Worm (Caenorhabditis elegans) whole organism, mixed stage, embryonic: ENCODE measurements around the gene ccch-1.

Experiments
- bed-3 ChIP-seq: fragments of 200-800 bp; sonication (Bioruptor generic); optimal IDR thresholded peaks from 3 replicates; lab custom pipeline; 2018; ENCODE audit warnings: mild to moderate bottlenecking, missing genetic modification characterization, moderate library complexity, missing compliant biosample characterization
- drap-1 ChIP-seq: fragments of 200-800 bp; sonication (Bioruptor generic); optimal IDR thresholded peaks from 3 replicates; lab custom pipeline; 2018; ENCODE audit warnings: mild to moderate bottlenecking, missing genetic modification characterization, missing compliant biosample characterization
- elt-3 ChIP-seq: fragments of 150-350 bp; optimal IDR thresholded peaks from 2 replicates; lab custom pipeline; 2014; ENCODE audit warnings: missing biosample characterization, missing genetic modification characterization
- lsy-2 ChIP-seq: fragments of 150-350 bp; optimal IDR thresholded peaks from 2 replicates; lab custom pipeline; 2014; ENCODE audit warnings: missing biosample characterization, missing genetic modification characterization
- mls-2 ChIP-seq: sonication (generic microtip); optimal IDR thresholded peaks from 2 replicates; lab custom pipeline; 2016; ENCODE audit warnings: mild to moderate bottlenecking, missing genetic modification characterization, moderate library complexity, missing compliant biosample characterization
- nhr-76 ChIP-seq: sonication (generic microtip); optimal IDR thresholded peaks from 2 replicates; lab custom pipeline; 2017; ENCODE audit warnings: missing biosample characterization, missing genetic modification characterization
- pha-4 ChIP-seq: fragments of 150-350 bp; optimal IDR thresholded peaks from 2 replicates; lab custom pipeline; 2018; ENCODE audit warnings: missing biosample characterization, missing genetic modification reagents, missing genetic modification characterization
- sem-2 ChIP-seq: fragments of 200-800 bp; sonication (Bioruptor generic); optimal IDR thresholded peaks from 2 replicates; lab custom pipeline; 2018; ENCODE audit warnings: mild to moderate bottlenecking, missing genetic modification characterization, missing compliant biosample characterization
- unc-62 ChIP-seq: fragments of 150-350 bp; optimal IDR thresholded peaks from 2 replicates; lab custom pipeline; 2014; ENCODE audit warnings: missing biosample characterization, missing genetic modification reagents, missing genetic modification characterization

ce11 chrV:11521448-11521847, 6.2 kb upstream of the ccch-1 start, which contains the start of gene pafo-1:
- TF ChIP-seq nhr-76 (tag; lab: Kevin White, UChicago) (no peak), pha-4 (tag; lab: Kevin White, UChicago) (peak; percentile 70), unc-62 (no peak), elt-3 (no peak), sem-2 (GFP tag; lab: Kevin White, UChicago) (peak; percentile 32), bed-3 (GFP tag; lab: Kevin White, UChicago) (no peak), mls-2 (tag; lab: Kevin White, UChicago) (no peak), drap-1 (GFP tag; lab: Kevin White, UChicago) (peak; percentile 49), lsy-2 (peak; percentile 75)
